Fruit fly (Drosophila melanogaster) S2 (cell line): ENCODE results near the gene Gfrl.

ENCODE experiments used
- CG8478 ChIP-seq: fragments of >200 bp; optimal IDR thresholded peaks from 2 replicates; lab custom pipeline; 2018
- CTCF ChIP-seq, 2 experiments: fragments of >200 bp; optimal IDR thresholded peaks; 2 replicates each; lab custom pipeline; 2018

DNA sequence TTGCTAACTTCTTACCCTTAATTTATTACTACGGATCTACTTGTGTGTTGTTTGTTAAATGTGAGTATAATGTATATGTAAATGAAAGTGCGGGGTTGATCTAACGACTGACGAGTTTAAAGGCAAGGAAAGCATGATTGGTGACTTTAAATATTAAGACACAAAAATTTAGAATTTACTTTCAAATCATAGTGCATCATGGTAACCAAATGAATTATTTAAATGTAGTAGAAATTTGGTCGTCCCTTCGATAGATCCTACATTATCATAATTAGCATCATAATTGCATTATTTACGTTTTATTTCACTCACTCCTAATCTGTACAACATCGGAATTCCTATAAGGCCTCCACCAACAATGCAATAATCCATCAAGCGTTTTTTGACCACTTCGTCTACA, 16.9 kb upstream of the Gfrl start, which contains the start of gene Dic2:
- TF ChIP-seq CTCF (optimal IDR thresholded peaks at IDR 0.05; lab: Kevin White, UChicago) (no peak), CG8478 (lab: Kevin White, UChicago) (no peak)
